Worm (Caenorhabditis elegans): ENCODE measurements around the gene lips-10.

DNA sequence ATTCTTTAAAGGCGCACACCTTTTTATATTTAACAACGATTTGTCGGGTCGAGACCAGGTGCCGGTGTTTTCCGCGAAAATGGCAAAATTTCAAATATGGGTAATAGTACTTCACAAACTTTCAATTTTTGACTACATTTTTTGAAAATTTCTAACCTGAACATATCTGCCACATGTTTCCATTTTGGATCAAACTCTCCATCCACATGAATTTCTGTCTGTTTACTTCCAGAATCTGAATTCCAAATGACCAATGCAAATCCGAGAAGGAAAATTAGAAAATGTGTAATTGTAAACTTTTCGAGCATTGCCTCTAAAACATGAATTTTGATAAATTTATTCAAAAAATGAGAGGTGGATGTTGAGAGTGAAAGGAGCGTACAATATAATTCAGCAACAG, 41.2 kb downstream of the lips-10 start, which contains the start of gene lact-4:
- no peak for TF ChIP-seq ama-1 (optimal IDR thresholded peaks at IDR 0.05)
- TF ChIP-seq flt-1 (GFP tag; IDR thresholded peaks at IDR 0.05) = no peak
- no peak for TF ChIP-seq ets-7 (tag; optimal IDR thresholded peaks at IDR 0.05)
- TF ChIP-seq hmg-4 (GFP tag; optimal IDR thresholded peaks at IDR 0.05) = no peak
- TF ChIP-seq tbx-11 (GFP tag; IDR thresholded peaks at IDR 0.05) = no peak
- TF ChIP-seq pes-1 (GFP tag; IDR thresholded peaks at IDR 0.05) = no peak
- TF ChIP-seq tra-4 (tag; optimal IDR thresholded peaks at IDR 0.05) = no peak
- TF ChIP-seq ceh-13 (GFP tag; optimal IDR thresholded peaks at IDR 0.05) = no peak
- no peak for TF ChIP-seq tbx-37 (GFP tag; conservative IDR thresholded peaks at IDR 0.05)
